Worm (Caenorhabditis elegans) whole organism, L4 larva: ENCODE measurements around the gene msp-50.

Experiments used
- lin-38 ChIP-seq: fragments of 200-800 bp; sonication (Bioruptor generic); IDR thresholded peaks from 2 replicates; pipeline ENCODE4 v1.3.6; 2022; ENCODE audit warnings: missing genetic modification reagents, missing genetic modification characterization, missing compliant biosample characterization
- nhr-10 ChIP-seq: fragments of 150-350 bp; optimal IDR thresholded peaks from 2 replicates; lab custom pipeline; 2014; ENCODE audit warnings: missing biosample characterization, missing genetic modification characterization
- snpc-4 ChIP-seq: fragments of 150-350 bp; optimal IDR thresholded peaks from 2 replicates; lab custom pipeline; 2014; ENCODE audit warnings: missing biosample characterization, missing genetic modification characterization
- unc-62 ChIP-seq, 3 experiments: fragments of 150-350 bp in 1 of 3; sonication (generic microtip); optimal IDR thresholded peaks in 2 of 3; peaks in 1 of 3; 1 replicate in 1 of 3; 2 replicates in 2 of 3; lab custom pipeline; 2014 to 2017; ENCODE audit warnings: missing biosample characterization in 3 of 3, missing genetic modification characterization in 3 of 3, missing genetic modification reagents in 3 of 3, missing genotype in 1 of 3

ce11 chrII:5183207-5183606 is 16.4 kb upstream of the msp-50 start:
- TF ChIP-seq unc-62 (GFP tag; optimal IDR thresholded peaks at IDR 0.05 in 1 of 2; lab: Kevin White, UChicago) (no peak), unc-62 (tag; optimal IDR thresholded peaks at IDR 0.05; lab: Kevin White, UChicago) (no peak), snpc-4 (tag; lab: Kevin White, UChicago) (no peak), nhr-10 (tag; lab: Kevin White, UChicago) (no peak), lin-38 (GFP tag; lab: Robert Waterston, UW) (no peak)
